Fruit fly (Drosophila melanogaster) whole organism, embryonic: ENCODE measurements around the gene Fdx1.

Experiments used
- Antp ChIP-seq: fragments of 200-800 bp; sonication (Bioruptor generic); optimal IDR thresholded peaks from 3 replicates; lab custom pipeline; 2016; ENCODE audit warnings: missing biosample characterization, missing genetic modification characterization
- B-H2 ChIP-seq: fragments of 200-800 bp; sonication (Bioruptor generic); optimal IDR thresholded peaks from 2 replicates; lab custom pipeline; 2018; ENCODE audit warnings: missing biosample characterization, mild to moderate bottlenecking, missing genetic modification characterization
- Bteb2 ChIP-seq: fragments of 200-800 bp; sonication (Bioruptor generic); optimal IDR thresholded peaks from 2 replicates; lab custom pipeline; 2016; ENCODE audit warnings: missing biosample characterization, missing genetic modification characterization
- C15 ChIP-seq: fragments of 200-800 bp; sonication (Bioruptor generic); IDR thresholded peaks from 3 replicates; pipeline ENCODE4 v1.3.6; 2022; ENCODE audit warnings: missing biosample characterization, missing genetic modification characterization
- CG11093 ChIP-seq: fragments of 200-800 bp; sonication (Bioruptor generic); IDR thresholded peaks from 3 replicates; pipeline ENCODE4 v1.3.6; 2022; ENCODE audit warnings: missing biosample characterization, missing genetic modification characterization
- CG11456 ChIP-seq: fragments of 200-800 bp; sonication (Bioruptor generic); IDR thresholded peaks from 3 replicates; pipeline ENCODE4 v1.3.6; 2022; ENCODE audit warnings: missing biosample characterization, missing genetic modification characterization
- CG12769 ChIP-seq: fragments of 200-800 bp; sonication (Bioruptor generic); optimal IDR thresholded peaks from 2 replicates; lab custom pipeline; 2019; ENCODE audit warnings: missing biosample characterization, mild to moderate bottlenecking, missing genetic modification characterization, moderate library complexity
- CG16863 ChIP-seq: fragments of 200-800 bp; sonication (Bioruptor generic); optimal IDR thresholded peaks from 3 replicates; lab custom pipeline; 2016; ENCODE audit warnings: missing biosample characterization, missing genetic modification characterization
- CG17802 ChIP-seq: fragments of 200-800 bp; sonication (Bioruptor generic); optimal IDR thresholded peaks from 2 replicates; lab custom pipeline; 2018; ENCODE audit warnings: missing biosample characterization, mild to moderate bottlenecking, missing genetic modification characterization, moderate library complexity
- CG18262 ChIP-seq: fragments of 200-800 bp; optimal IDR thresholded peaks from 3 replicates; lab custom pipeline; 2019; ENCODE audit warnings: missing biosample characterization, mild to moderate bottlenecking, missing genetic modification characterization, moderate library complexity
- CG1832 ChIP-seq: fragments of 200-800 bp; sonication (Bioruptor generic); optimal IDR thresholded peaks from 2 replicates; lab custom pipeline; 2017; ENCODE audit warnings: missing biosample characterization, mild to moderate bottlenecking, missing genetic modification characterization, inconsistent platforms
- CG32767 ChIP-seq: fragments of 200-800 bp; sonication (Bioruptor generic); IDR thresholded peaks from 2 replicates; pipeline ENCODE4 v1.3.6; 2022; ENCODE audit warnings: missing biosample characterization, missing genetic modification characterization
- CG32772 ChIP-seq: fragments of 200-800 bp; sonication (Bioruptor generic); IDR thresholded peaks from 2 replicates; pipeline ENCODE4 v1.3.6; 2022; ENCODE audit warnings: missing biosample characterization, missing genetic modification characterization
- CG3847 ChIP-seq: fragments of 200-800 bp; sonication (Bioruptor generic); IDR thresholded peaks from 2 replicates; pipeline ENCODE4 v1.3.6; 2022; ENCODE audit warnings: missing biosample characterization, missing genetic modification characterization
- CG4820 ChIP-seq: fragments of 200-800 bp; sonication (Bioruptor generic); optimal IDR thresholded peaks from 3 replicates; lab custom pipeline; 2016; ENCODE audit warnings: missing biosample characterization, missing genetic modification characterization
- CG7357 ChIP-seq: fragments of 200-800 bp; sonication (Bioruptor generic); IDR thresholded peaks from 3 replicates; pipeline ENCODE4 v1.3.6; 2022; ENCODE audit warnings: missing biosample characterization, missing genetic modification characterization
- CG8765 ChIP-seq: fragments of 200-800 bp; sonication (Bioruptor generic); IDR thresholded peaks from 2 replicates; pipeline ENCODE4 v1.3.6; 2022; ENCODE audit warnings: missing biosample characterization, missing genetic modification characterization
- CG9609 ChIP-seq: fragments of 200-800 bp; sonication (Bioruptor generic); optimal IDR thresholded peaks from 3 replicates; lab custom pipeline; 2016; ENCODE audit warnings: missing biosample characterization, missing genetic modification characterization
- Chrac-16 ChIP-seq: fragments of 200-800 bp; sonication (Bioruptor generic); optimal IDR thresholded peaks from 3 replicates; lab custom pipeline; 2016; ENCODE audit warnings: missing biosample characterization, missing genetic modification characterization
- Drgx ChIP-seq: fragments of 200-800 bp; sonication (Bioruptor generic); IDR thresholded peaks from 2 replicates; pipeline ENCODE4 v1.3.6; 2022; ENCODE audit warnings: missing biosample characterization, missing genetic modification characterization
- HHEX ChIP-seq: fragments of 200-800 bp; sonication (Bioruptor generic); optimal IDR thresholded peaks from 3 replicates; lab custom pipeline; 2017; ENCODE audit warnings: missing biosample characterization, mild to moderate bottlenecking, missing genetic modification characterization, missing genetic modification reagents
- HLH4C ChIP-seq: fragments of 200-800 bp; sonication (Bioruptor generic); IDR thresholded peaks from 3 replicates; pipeline ENCODE4 v1.3.6; 2022; ENCODE audit warnings: missing biosample characterization, missing genetic modification characterization; ENCODE audit not compliant: partially characterized antibody
- Hand ChIP-seq: fragments of 200-800 bp; sonication (Bioruptor generic); optimal IDR thresholded peaks from 2 replicates; lab custom pipeline; 2017; ENCODE audit warnings: mild to moderate bottlenecking, missing biosample characterization, missing genetic modification reagents, missing genetic modification characterization
- MESR4 ChIP-seq: fragments of 200-800 bp; sonication (Bioruptor generic); optimal IDR thresholded peaks from 2 replicates; lab custom pipeline; 2018; ENCODE audit warnings: missing biosample characterization, mild to moderate bottlenecking, missing genetic modification characterization, moderate library complexity
- Max ChIP-seq: fragments of 200-800 bp; sonication (Bioruptor generic); optimal IDR thresholded peaks from 2 replicates; lab custom pipeline; 2016; ENCODE audit warnings: missing biosample characterization, mild to moderate bottlenecking, missing genetic modification characterization
- NFAT ChIP-seq: fragments of 200-800 bp; sonication (Bioruptor generic); IDR thresholded peaks from 2 replicates; pipeline ENCODE4 v1.3.6; 2022; ENCODE audit warnings: missing biosample characterization, missing genetic modification characterization
- Ptx1 ChIP-seq: fragments of 200-800 bp; sonication (Bioruptor generic); IDR thresholded peaks from 2 replicates; pipeline ENCODE4 v1.3.6; 2022; ENCODE audit warnings: missing biosample characterization, missing genetic modification characterization
- Rx ChIP-seq: fragments of 200-800 bp; sonication (Bioruptor generic); IDR thresholded peaks from 2 replicates; pipeline ENCODE4 v1.3.6; 2022; ENCODE audit warnings: missing biosample characterization, missing genetic modification characterization
- Spps ChIP-seq: fragments of 200-800 bp; sonication (Bioruptor generic); optimal IDR thresholded peaks from 2 replicates; lab custom pipeline; 2018; ENCODE audit warnings: missing biosample characterization, mild to moderate bottlenecking, missing genetic modification characterization
- al ChIP-seq: fragments of 200-800 bp; sonication (Bioruptor generic); IDR thresholded peaks from 2 replicates; pipeline ENCODE4 v1.3.6; 2022; ENCODE audit warnings: missing biosample characterization, missing genetic modification characterization
- az2 ChIP-seq: fragments of 200-800 bp; sonication (Bioruptor generic); optimal IDR thresholded peaks from 3 replicates; lab custom pipeline; 2016; ENCODE audit warnings: missing biosample characterization, missing genetic modification characterization
- cato ChIP-seq: fragments of 200-800 bp; sonication (Bioruptor generic); optimal IDR thresholded peaks from 2 replicates; lab custom pipeline; 2016; ENCODE audit warnings: missing biosample characterization, missing genetic modification characterization, borderline replicate concordance
- fd102C ChIP-seq: fragments of 200-800 bp; sonication (Bioruptor generic); optimal IDR thresholded peaks from 2 replicates; lab custom pipeline; 2018; ENCODE audit warnings: missing biosample characterization, mild to moderate bottlenecking, missing genetic modification characterization, moderate library complexity
- fu2 ChIP-seq: fragments of 200-800 bp; sonication (Bioruptor generic); optimal IDR thresholded peaks from 2 replicates; lab custom pipeline; 2016; ENCODE audit warnings: missing biosample characterization, missing genetic modification characterization
- grau ChIP-seq: fragments of 200-800 bp; optimal IDR thresholded peaks from 3 replicates; lab custom pipeline; 2019; ENCODE audit warnings: missing biosample characterization, mild to moderate bottlenecking, missing genetic modification characterization, moderate library complexity
- gro ChIP-seq: fragments of 200-800 bp; sonication (Bioruptor generic); optimal IDR thresholded peaks from 2 replicates; lab custom pipeline; 2016; ENCODE audit warnings: missing biosample characterization, missing genetic modification characterization
- h ChIP-seq: fragments of >200 bp; optimal IDR thresholded peaks from 2 replicates; lab custom pipeline; 2017
- hbn ChIP-seq: fragments of 200-800 bp; sonication (Bioruptor generic); IDR thresholded peaks from 2 replicates; pipeline ENCODE4 v1.3.6; 2022; ENCODE audit warnings: missing biosample characterization, missing genetic modification characterization; ENCODE audit not compliant: partially characterized antibody
- ind ChIP-seq: fragments of 200-800 bp; sonication (Bioruptor generic); optimal IDR thresholded peaks from 3 replicates; lab custom pipeline; 2016; ENCODE audit warnings: missing biosample characterization, missing genetic modification characterization
- ken ChIP-seq: fragments of 200-800 bp; sonication (Bioruptor generic); IDR thresholded peaks from 3 replicates; pipeline ENCODE4 v1.3.6; 2022; ENCODE audit warnings: missing biosample characterization, missing genetic modification characterization
- klu ChIP-seq: fragments of 200-800 bp; sonication (Bioruptor generic); IDR thresholded peaks from 2 replicates; pipeline ENCODE4 v1.3.6; 2022; ENCODE audit warnings: missing biosample characterization, missing genetic modification characterization
- lola ChIP-seq, 3 experiments: fragments of >200 bp in 2 of 3; fragments of 200-800 bp in 1 of 3; sonication (Bioruptor generic) in 1 of 3; optimal IDR thresholded peaks; 2 replicates each; lab custom pipeline; 2017 to 2019; ENCODE audit warnings: missing biosample characterization in 3 of 3, missing genetic modification characterization in 3 of 3, mild to moderate bottlenecking in 1 of 3, moderate library complexity in 1 of 3
- org-1 ChIP-seq: fragments of 200-800 bp; sonication (Bioruptor generic); optimal IDR thresholded peaks from 2 replicates; lab custom pipeline; 2017; ENCODE audit warnings: missing biosample characterization, missing genetic modification characterization
- pita ChIP-seq: fragments of 200-800 bp; sonication (Bioruptor generic); optimal IDR thresholded peaks from 2 replicates; lab custom pipeline; 2017; ENCODE audit warnings: missing biosample characterization, mild to moderate bottlenecking, missing genetic modification characterization
- pzg ChIP-seq: fragments of 200-800 bp; sonication (Bioruptor generic); optimal IDR thresholded peaks from 3 replicates; lab custom pipeline; 2018; ENCODE audit warnings: missing biosample characterization, mild to moderate bottlenecking, missing genetic modification characterization, moderate library complexity
- ranshi ChIP-seq: fragments of 200-800 bp; sonication (Bioruptor generic); IDR thresholded peaks from 2 replicates; pipeline ENCODE4 v1.3.6; 2022; ENCODE audit warnings: missing biosample characterization, missing genetic modification characterization
- sd ChIP-seq: fragments of 200-800 bp; sonication (Bioruptor generic); optimal IDR thresholded peaks from 3 replicates; lab custom pipeline; 2018; ENCODE audit warnings: missing biosample characterization, mild to moderate bottlenecking, missing genetic modification characterization, moderate library complexity
- sna ChIP-seq: fragments of 200-800 bp; sonication (Bioruptor generic); IDR thresholded peaks from 2 replicates; pipeline ENCODE4 v1.3.6; 2022; ENCODE audit warnings: missing biosample characterization, missing genetic modification characterization; ENCODE audit not compliant: partially characterized antibody
- sug ChIP-seq: fragments of 200-800 bp; optimal IDR thresholded peaks from 2 replicates; lab custom pipeline; 2019; ENCODE audit warnings: missing biosample characterization, mild to moderate bottlenecking, missing genetic modification characterization, moderate library complexity
- trh ChIP-seq: fragments of 200-800 bp; sonication (Bioruptor generic); optimal IDR thresholded peaks from 2 replicates; lab custom pipeline; 2016; ENCODE audit warnings: missing biosample characterization, missing genetic modification characterization

Gene Fdx1

DNA sequence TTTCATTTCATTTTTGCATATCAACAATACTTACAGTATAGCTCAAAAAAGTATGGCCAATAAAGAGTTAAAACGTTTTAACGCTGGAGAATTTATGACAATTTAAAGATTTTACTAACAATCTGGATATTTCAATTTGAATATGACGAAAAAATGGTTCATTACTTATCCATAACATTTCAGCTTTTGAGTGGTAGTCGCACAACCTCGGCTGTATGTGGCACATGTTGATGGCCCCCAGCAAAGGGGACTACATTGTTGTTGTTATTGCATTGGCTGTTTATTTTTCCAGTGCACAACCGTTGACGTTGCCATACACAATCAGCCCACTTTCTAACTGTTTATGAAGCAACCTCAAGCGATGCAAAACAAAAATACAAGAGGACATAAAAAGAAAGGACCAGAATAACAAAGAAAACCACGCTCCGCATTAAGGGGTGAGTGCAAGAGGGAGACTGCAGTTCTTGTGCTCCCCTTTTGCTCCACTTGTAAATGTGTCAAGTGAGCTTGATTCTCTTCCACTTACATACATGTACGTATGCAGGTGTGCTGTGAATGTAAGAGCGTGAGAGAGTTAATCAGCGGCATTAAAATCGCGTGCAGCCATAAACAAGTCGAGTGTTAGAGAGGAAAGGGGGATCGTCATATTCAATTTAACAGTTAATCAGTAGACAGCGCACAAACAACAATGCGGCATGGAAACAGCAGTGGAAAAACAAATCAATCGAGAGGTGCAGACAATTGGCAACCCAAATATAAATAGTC, 49.2 kb upstream of the Fdx1 start (continued):
- TF ChIP-seq sna (no peak), lola (GFP tag; optimal IDR thresholded peaks at IDR 0.05; lab: Kevin White, UChicago) (peak in 1 of 3 experiments; percentile 7), cato (GFP tag; lab: Kevin White, UChicago) (no peak), pita (GFP tag; lab: Kevin White, UChicago) (no peak), h (lab: Kevin White, UChicago) (no peak), CG12769 (tag; lab: Kevin White, UChicago) (no peak), HLH4C (GFP tag; lab: Robert Waterston, UW) (no peak), CG32767 (no peak), grau (peak; percentile 50), org-1 (GFP tag; lab: Kevin White, UChicago) (peak; percentile 50), CG7357 (GFP tag; lab: Robert Waterston, UW) (no peak), CG17802 (no peak), NFAT (no peak), Spps (tag; lab: Kevin White, UChicago) (no peak), Rx (GFP tag; lab: Robert Waterston, UW) (peak; percentile 34; the same call in 1 of the 2 replicates), Hand (GFP tag; lab: Kevin White, UChicago) (no peak), B-H2 (no peak), klu (GFP tag; lab: Robert Waterston, UW) (no peak), az2 (GFP tag; lab: Kevin White, UChicago) (peak; percentile 19), ken (peak; percentile 56; the same call in 1 of the 3 replicates), gro (GFP tag; lab: Kevin White, UChicago) (no peak), ranshi (no peak), HHEX (peak; percentile 42), fu2 (GFP tag; lab: Kevin White, UChicago) (no peak), pzg (no peak), CG11093 (GFP tag; lab: Robert Waterston, UW) (no peak), CG32772 (no peak; the same call in 1 of the 2 replicates), sd (tag; lab: Kevin White, UChicago) (no peak), CG3847 (peak; percentile 12; the same call in 1 of the 2 replicates), hbn (no peak), Chrac-16 (GFP tag; lab: Kevin White, UChicago) (peak; percentile 17), CG8765 (GFP tag; lab: Robert Waterston, UW) (no peak), fd102C (GFP tag; lab: Kevin White, UChicago) (no peak), Max (GFP tag; lab: Kevin White, UChicago) (no peak), ind (GFP tag; lab: Kevin White, UChicago) (peak; percentile 31), C15 (GFP tag; lab: Robert Waterston, UW) (no peak), CG4820 (GFP tag; lab: Kevin White, UChicago) (no peak), CG16863 (GFP tag; lab: Kevin White, UChicago) (peak; percentile 7), Ptx1 (GFP tag; lab: Robert Waterston, UW) (peak; percentile 65), trh (GFP tag; lab: Kevin White, UChicago) (no peak), CG11456 (GFP tag; lab: Robert Waterston, UW) (0 out of 3 replicates have a peak, but pooled peaks have one; percentile 24), CG1832 (no peak), Antp (GFP tag; lab: Kevin White, UChicago) (no peak), al (GFP tag; lab: Robert Waterston, UW) (no peak), Drgx (peak; percentile 95), CG9609 (GFP tag; lab: Kevin White, UChicago) (no peak), CG18262 (peak; percentile 56), MESR4 (no peak), sug (tag; lab: Kevin White, UChicago) (peak; percentile 90), Bteb2 (GFP tag; lab: Kevin White, UChicago) (peak; percentile 16)
